Comparison of ENCODE assay signal across 1 fruit fly cellular context in genomic region chrX:11155808-11156589, dm6.
TF ChIP-seq lines count a peak whose summit lies in the region.

No protein-coding gene starts in this region.

TF ChIP-seq in whole organism, embryonic, 481 proteins besides CTCF, POLR2A, EP300 and RAD21 (continued from another document and continues in another):
- TF ChIP-seq CG3163 (GFP tag; optimal IDR thresholded peaks at IDR 0.05; lab: Kevin White, UChicago) (no peak), MESR4 (GFP tag; optimal IDR thresholded peaks at IDR 0.05; lab: Kevin White, UChicago) (no peak), sima (GFP tag; optimal IDR thresholded peaks at IDR 0.05; lab: Kevin White, UChicago) (no peak), CG18764 (GFP tag; optimal IDR thresholded peaks at IDR 0.05; lab: Kevin White, UChicago) (no peak), CG11085 (GFP tag; IDR thresholded peaks at IDR 0.05; lab: Robert Waterston, UW) (no peak), Camta (GFP tag; optimal IDR thresholded peaks at IDR 0.05; lab: Kevin White, UChicago) (no peak), CG4282 (GFP tag; optimal IDR thresholded peaks at IDR 0.05; lab: Kevin White, UChicago) (no peak), CG6254 (GFP tag; optimal IDR thresholded peaks at IDR 0.05; lab: Kevin White, UChicago) (no peak), pb (GFP tag; optimal IDR thresholded peaks at IDR 0.05; lab: Kevin White, UChicago) (no peak), Myb (GFP tag; optimal IDR thresholded peaks at IDR 0.05; lab: Kevin White, UChicago) (no peak), Sox100B (GFP tag; optimal IDR thresholded peaks at IDR 0.05; lab: Kevin White, UChicago) (no peak), CG17612 (GFP tag; IDR thresholded peaks at IDR 0.05; lab: Robert Waterston, UW) (no peak), B-H2 (GFP tag; optimal IDR thresholded peaks at IDR 0.05; lab: Kevin White, UChicago) (no peak), fd102C (GFP tag; optimal IDR thresholded peaks at IDR 0.05; lab: Kevin White, UChicago) (no peak), Nf-YA (GFP tag; IDR thresholded peaks at IDR 0.05; lab: Robert Waterston, UW) (no peak), ftz-f1 (GFP tag; optimal IDR thresholded peaks at IDR 0.05; lab: Kevin White, UChicago) (no peak), kay (GFP tag; optimal IDR thresholded peaks at IDR 0.05; lab: Kevin White, UChicago) (peak; percentile 30), dmrt99B (tag; optimal IDR thresholded peaks at IDR 0.05; lab: Kevin White, UChicago) (peak; percentile 19), Abd-B (GFP tag; optimal IDR thresholded peaks at IDR 0.05; lab: Kevin White, UChicago) (no peak), CG12155 (GFP tag; optimal IDR thresholded peaks at IDR 0.05; lab: Kevin White, UChicago) (no peak), lab (GFP tag; optimal IDR thresholded peaks at IDR 0.05; lab: Kevin White, UChicago) (peak; percentile 41), CG6854 (GFP tag; optimal IDR thresholded peaks at IDR 0.05; lab: Kevin White, UChicago) (no peak), CG6654 (GFP tag; optimal IDR thresholded peaks at IDR 0.05; lab: Kevin White, UChicago) (no peak), CG3847 (GFP tag; IDR thresholded peaks at IDR 0.05; lab: Robert Waterston, UW) (no peak), CG15269 (tag; optimal IDR thresholded peaks at IDR 0.05; lab: Kevin White, UChicago) (no peak), CG12104 (GFP tag; optimal IDR thresholded peaks at IDR 0.05; lab: Kevin White, UChicago) (no peak), Nf-YB (GFP tag; optimal IDR thresholded peaks at IDR 0.05; lab: Kevin White, UChicago) (no peak), CG10959 (GFP tag; IDR thresholded peaks at IDR 0.05; lab: Robert Waterston, UW) (no peak), stc (GFP tag; IDR thresholded peaks at IDR 0.05; lab: Robert Waterston, UW) (no peak), CG11093 (GFP tag; IDR thresholded peaks at IDR 0.05; lab: Robert Waterston, UW) (no peak), CG12236 (GFP tag; optimal IDR thresholded peaks at IDR 0.05; lab: Kevin White, UChicago) (no peak), CG9932 (GFP tag; IDR thresholded peaks at IDR 0.05; lab: Robert Waterston, UW) (peak; percentile 35), bowl (GFP tag; IDR thresholded peaks at IDR 0.05; lab: Robert Waterston, UW) (no peak), maf-S (GFP tag; optimal IDR thresholded peaks at IDR 0.05; lab: Kevin White, UChicago) (no peak), h (optimal IDR thresholded peaks at IDR 0.05; lab: Kevin White, UChicago) (no peak), ttk (GFP tag; IDR thresholded peaks at IDR 0.05; lab: Robert Waterston, UW) (no peak), H2.0 (GFP tag; IDR thresholded peaks at IDR 0.05; lab: Robert Waterston, UW) (no peak), schlank (tag; optimal IDR thresholded peaks at IDR 0.05; lab: Kevin White, UChicago) (no peak), Dref (GFP tag; IDR thresholded peaks at IDR 0.05; lab: Robert Waterston, UW) (no peak), D (optimal IDR thresholded peaks at IDR 0.05; lab: Kevin White, UChicago) (no peak), D (GFP tag; optimal IDR thresholded peaks at IDR 0.05; lab: Kevin White, UChicago) (no peak), CG32532 (GFP tag; IDR thresholded peaks at IDR 0.05; lab: Robert Waterston, UW) (peak; percentile 69), ash1 (GFP tag; optimal IDR thresholded peaks at IDR 0.05; lab: Kevin White, UChicago) (no peak), CG43689 (GFP tag; IDR thresholded peaks at IDR 0.05; lab: Robert Waterston, UW) (no peak), CG1233 (GFP tag; optimal IDR thresholded peaks at IDR 0.05; lab: Kevin White, UChicago) (no peak), CrebB (tag; optimal IDR thresholded peaks at IDR 0.05; lab: Kevin White, UChicago) (no peak), emc (GFP tag; optimal IDR thresholded peaks at IDR 0.05; lab: Kevin White, UChicago) (no peak), CG2202 (tag; optimal IDR thresholded peaks at IDR 0.05; lab: Kevin White, UChicago) (no peak), Mes4 (GFP tag; optimal IDR thresholded peaks at IDR 0.05; lab: Kevin White, UChicago) (no peak), en (GFP tag; optimal IDR thresholded peaks at IDR 0.05; lab: Kevin White, UChicago) (no peak), ind (GFP tag; optimal IDR thresholded peaks at IDR 0.05; lab: Kevin White, UChicago) (no peak), CG6683 (GFP tag; optimal IDR thresholded peaks at IDR 0.05; lab: Kevin White, UChicago) (no peak), Xrp1 (GFP tag; IDR thresholded peaks at IDR 0.05; lab: Robert Waterston, UW) (no peak), CG5245 (GFP tag; optimal IDR thresholded peaks at IDR 0.05; lab: Kevin White, UChicago) (no peak), jing (GFP tag; optimal IDR thresholded peaks at IDR 0.05; lab: Kevin White, UChicago) (no peak), zen2 (GFP tag; IDR thresholded peaks at IDR 0.05; lab: Robert Waterston, UW; ENCODE audit: partially characterized antibody) (no peak), CG14860 (GFP tag; IDR thresholded peaks at IDR 0.05; lab: Robert Waterston, UW; ENCODE audit: partially characterized antibody) (no peak), CG6689 (GFP tag; IDR thresholded peaks at IDR 0.05; lab: Robert Waterston, UW) (no peak), ken (GFP tag; IDR thresholded peaks at IDR 0.05; lab: Robert Waterston, UW) (no peak), salm (tag; optimal IDR thresholded peaks at IDR 0.05; lab: Kevin White, UChicago) (no peak), CG15601 (tag; optimal IDR thresholded peaks at IDR 0.05; lab: Kevin White, UChicago) (no peak), Gsc (GFP tag; IDR thresholded peaks at IDR 0.05; lab: Robert Waterston, UW) (no peak), mld (GFP tag; IDR thresholded peaks at IDR 0.05; lab: Robert Waterston, UW; ENCODE audit: partially characterized antibody) (no peak), prd (optimal IDR thresholded peaks at IDR 0.05; lab: Kevin White, UChicago) (no peak), prd (GFP tag; IDR thresholded peaks at IDR 0.05; lab: Robert Waterston, UW) (no peak), dm (GFP tag; optimal IDR thresholded peaks at IDR 0.05; lab: Kevin White, UChicago) (no peak), danr (GFP tag; IDR thresholded peaks at IDR 0.05; lab: Robert Waterston, UW) (no peak), CG7372 (GFP tag; IDR thresholded peaks at IDR 0.05; lab: Robert Waterston, UW) (no peak), wdn (GFP tag; IDR thresholded peaks at IDR 0.05; lab: Robert Waterston, UW) (no peak), CG4424 (GFP tag; optimal IDR thresholded peaks at IDR 0.05; lab: Kevin White, UChicago) (no peak), Hand (GFP tag; optimal IDR thresholded peaks at IDR 0.05; lab: Kevin White, UChicago) (no peak), Bteb2 (GFP tag; optimal IDR thresholded peaks at IDR 0.05; lab: Kevin White, UChicago) (no peak), Drgx (GFP tag; IDR thresholded peaks at IDR 0.05; lab: Robert Waterston, UW) (no peak), Opbp (GFP tag; IDR thresholded peaks at IDR 0.05; lab: Robert Waterston, UW; ENCODE audit: partially characterized antibody) (no peak), sisA (GFP tag; IDR thresholded peaks at IDR 0.05; lab: Robert Waterston, UW) (no peak), CG11695 (GFP tag; IDR thresholded peaks at IDR 0.05; lab: Robert Waterston, UW) (peak; percentile 56; the same call in 2 of the 3 replicates), bsh (GFP tag; optimal IDR thresholded peaks at IDR 0.05; lab: Kevin White, UChicago) (no peak), sr (GFP tag; IDR thresholded peaks at IDR 0.05; lab: Robert Waterston, UW) (no peak), CG9437 (GFP tag; optimal IDR thresholded peaks at IDR 0.05; lab: Kevin White, UChicago) (no peak), inv (GFP tag; IDR thresholded peaks at IDR 0.05; lab: Robert Waterston, UW; ENCODE audit: partially characterized antibody) (no peak), ATbp (GFP tag; optimal IDR thresholded peaks at IDR 0.05; lab: Kevin White, UChicago) (no peak), grn (GFP tag; optimal IDR thresholded peaks at IDR 0.05; lab: Kevin White, UChicago) (no peak), CG14050 (GFP tag; IDR thresholded peaks at IDR 0.05; lab: Robert Waterston, UW) (no peak), fd3F (GFP tag; optimal IDR thresholded peaks at IDR 0.05; lab: Kevin White, UChicago) (no peak), kni (GFP tag; optimal IDR thresholded peaks at IDR 0.05; lab: Kevin White, UChicago) (no peak), jigr1 (GFP tag; IDR thresholded peaks at IDR 0.05; lab: Robert Waterston, UW) (no peak), Six4 (GFP tag; optimal IDR thresholded peaks at IDR 0.05; lab: Kevin White, UChicago) (no peak), Oaz (GFP tag; IDR thresholded peaks at IDR 0.05; lab: Robert Waterston, UW) (no peak), CG17359 (tag; optimal IDR thresholded peaks at IDR 0.05; lab: Kevin White, UChicago) (no peak), CG14710 (tag; optimal IDR thresholded peaks at IDR 0.05; lab: Kevin White, UChicago) (no peak), CG4707 (GFP tag; optimal IDR thresholded peaks at IDR 0.05; lab: Kevin White, UChicago) (no peak), knrl (GFP tag; IDR thresholded peaks at IDR 0.05; lab: Robert Waterston, UW; ENCODE audit: partially characterized antibody) (no peak), HmgD (GFP tag; optimal IDR thresholded peaks at IDR 0.05; lab: Kevin White, UChicago) (no peak), H15 (GFP tag; IDR thresholded peaks at IDR 0.05; lab: Robert Waterston, UW) (no peak), PHDP (tag; optimal IDR thresholded peaks at IDR 0.05; lab: Kevin White, UChicago) (no peak), CG3281 (GFP tag; optimal IDR thresholded peaks at IDR 0.05; lab: Kevin White, UChicago) (peak; percentile 44), lmd (GFP tag; IDR thresholded peaks at IDR 0.05; lab: Robert Waterston, UW) (peak; percentile 7; the same call in 1 of the 2 replicates), YL-1 (GFP tag; optimal IDR thresholded peaks at IDR 0.05; lab: Kevin White, UChicago) (no peak), Poxn (GFP tag; IDR thresholded peaks at IDR 0.05; lab: Robert Waterston, UW) (no peak), Atf-2 (GFP tag; optimal IDR thresholded peaks at IDR 0.05; lab: Kevin White, UChicago) (no peak), ems (GFP tag; optimal IDR thresholded peaks at IDR 0.05; lab: Kevin White, UChicago) (no peak), Sry-δ (GFP tag; optimal IDR thresholded peaks at IDR 0.05; lab: Kevin White, UChicago) (no peak), Stat92E (GFP tag; optimal IDR thresholded peaks at IDR 0.05; lab: Kevin White, UChicago) (no peak), Med (GFP tag; lab: Kevin White, UChicago) (peak; percentile 64), luna (GFP tag; optimal IDR thresholded peaks at IDR 0.05; lab: Kevin White, UChicago) (no peak), Dip2 (GFP tag; IDR thresholded peaks at IDR 0.05; lab: Robert Waterston, UW) (no peak), CG17385 (GFP tag; optimal IDR thresholded peaks at IDR 0.05; lab: Kevin White, UChicago) (no peak), trh (GFP tag; optimal IDR thresholded peaks at IDR 0.05; lab: Kevin White, UChicago) (no peak), gsb-n (tag; optimal IDR thresholded peaks at IDR 0.05; lab: Kevin White, UChicago) (no peak), dmrt11E (tag; optimal IDR thresholded peaks at IDR 0.05; lab: Kevin White, UChicago) (no peak), cato (GFP tag; optimal IDR thresholded peaks at IDR 0.05; lab: Kevin White, UChicago; ENCODE audit: borderline replicate concordance) (no peak), NfI (GFP tag; optimal IDR thresholded peaks at IDR 0.05; lab: Kevin White, UChicago) (no peak), CG12659 (GFP tag; optimal IDR thresholded peaks at IDR 0.05; lab: Kevin White, UChicago) (no peak), Meics (GFP tag; optimal IDR thresholded peaks at IDR 0.05; lab: Kevin White, UChicago) (peak; percentile 40), CG12744 (GFP tag; optimal IDR thresholded peaks at IDR 0.05; lab: Kevin White, UChicago) (no peak), vfl (GFP tag; optimal IDR thresholded peaks at IDR 0.05; lab: Kevin White, UChicago) (no peak), CG2712 (tag; optimal IDR thresholded peaks at IDR 0.05; lab: Kevin White, UChicago) (peak; percentile 28), kah (GFP tag; optimal IDR thresholded peaks at IDR 0.05; lab: Kevin White, UChicago) (no peak), CG16779 (GFP tag; IDR thresholded peaks at IDR 0.05; lab: Robert Waterston, UW) (no peak), lbe (GFP tag; optimal IDR thresholded peaks at IDR 0.05; lab: Kevin White, UChicago) (no peak), CG17802 (tag; optimal IDR thresholded peaks at IDR 0.05; lab: Kevin White, UChicago) (no peak), gro (GFP tag; optimal IDR thresholded peaks at IDR 0.05; lab: Kevin White, UChicago) (no peak), Trl (optimal IDR thresholded peaks at IDR 0.05; lab: Kevin White, UChicago) (peak; percentile 7 to 33), Trl (GFP tag; optimal IDR thresholded peaks at IDR 0.05; lab: Kevin White, UChicago) (no peak), repo (GFP tag; optimal IDR thresholded peaks at IDR 0.05; lab: Kevin White, UChicago) (no peak), pum (GFP tag; optimal IDR thresholded peaks at IDR 0.05; lab: Kevin White, UChicago) (no peak), esg (GFP tag; conservative IDR thresholded peaks at IDR 0.05; lab: Robert Waterston, UW) (no peak), Dll (GFP tag; IDR thresholded peaks at IDR 0.05; lab: Robert Waterston, UW; ENCODE audit: partially characterized antibody) (no peak), Hr3 (GFP tag; optimal IDR thresholded peaks at IDR 0.05; lab: Kevin White, UChicago) (no peak), ro (GFP tag; IDR thresholded peaks at IDR 0.05; lab: Robert Waterston, UW) (no peak), Antp (GFP tag; optimal IDR thresholded peaks at IDR 0.05; lab: Kevin White, UChicago) (no peak), CG6765 (GFP tag; optimal IDR thresholded peaks at IDR 0.05; lab: Kevin White, UChicago) (no peak), tup (GFP tag; optimal IDR thresholded peaks at IDR 0.05; lab: Kevin White, UChicago) (no peak), sens-2 (GFP tag; IDR thresholded peaks at IDR 0.05; lab: Robert Waterston, UW) (no peak), CG13424 (tag; optimal IDR thresholded peaks at IDR 0.05; lab: Kevin White, UChicago) (peak; percentile 36), ap (GFP tag; IDR thresholded peaks at IDR 0.05; lab: Robert Waterston, UW) (no peak), odd (GFP tag; optimal IDR thresholded peaks at IDR 0.05; lab: Kevin White, UChicago) (no peak), CG5180 (GFP tag; optimal IDR thresholded peaks at IDR 0.05; lab: Kevin White, UChicago) (no peak), CG10267 (tag; optimal IDR thresholded peaks at IDR 0.05; lab: Kevin White, UChicago) (peak; percentile 13), Deaf1 (tag; optimal IDR thresholded peaks at IDR 0.05; lab: Kevin White, UChicago) (no peak), Hr51 (GFP tag; optimal IDR thresholded peaks at IDR 0.05; lab: Kevin White, UChicago) (peak in 1 of 2 experiments; percentile 16), row (GFP tag; IDR thresholded peaks at IDR 0.05; lab: Robert Waterston, UW) (peak; percentile 42; the same call in 1 of the 3 replicates)
